Worm (Caenorhabditis elegans) whole organism, late embryonic: ENCODE measurements around the gene T05A7.6.

Experiments
- C08G9.2 ChIP-seq: sonication (generic microtip); optimal IDR thresholded peaks from 2 replicates; lab custom pipeline; 2016; ENCODE audit warnings: mild to moderate bottlenecking, missing genetic modification characterization, moderate library complexity, missing compliant biosample characterization
- C38D4.7 ChIP-seq: fragments of 200-800 bp; sonication (Bioruptor generic); optimal IDR thresholded peaks from 2 replicates; lab custom pipeline; 2018; ENCODE audit warnings: mild to moderate bottlenecking, missing genetic modification characterization, moderate library complexity, missing compliant biosample characterization
- F13H6.1 ChIP-seq: sonication (generic microtip); optimal IDR thresholded peaks from 2 replicates; lab custom pipeline; 2016; ENCODE audit warnings: missing genetic modification characterization, missing compliant biosample characterization
- K02D7.2 ChIP-seq: sonication (generic microtip); optimal IDR thresholded peaks from 2 replicates; lab custom pipeline; 2017; ENCODE audit warnings: mild to moderate bottlenecking, missing genetic modification characterization, missing compliant biosample characterization
- Y22D7AL.16 ChIP-seq: sonication (generic microtip); optimal IDR thresholded peaks from 2 replicates; lab custom pipeline; 2016; ENCODE audit warnings: missing genetic modification characterization, missing compliant biosample characterization
- ama-1 ChIP-seq: fragments of 150-350 bp; optimal IDR thresholded peaks from 2 replicates; lab custom pipeline; 2014
- ceh-19 ChIP-seq: fragments of 200-800 bp; sonication (Bioruptor generic); optimal IDR thresholded peaks from 2 replicates; lab custom pipeline; 2018; ENCODE audit warnings: mild to moderate bottlenecking, missing genetic modification characterization, missing compliant biosample characterization
- ceh-22 ChIP-seq: sonication (generic microtip); optimal IDR thresholded peaks from 2 replicates; lab custom pipeline; 2017; ENCODE audit warnings: missing biosample characterization, missing genetic modification characterization
- ceh-24 ChIP-seq: sonication (generic microtip); optimal IDR thresholded peaks from 2 replicates; lab custom pipeline; 2016; ENCODE audit warnings: mild to moderate bottlenecking, missing genetic modification characterization, missing compliant biosample characterization
- ceh-30 ChIP-seq: fragments of 150-350 bp; optimal IDR thresholded peaks from 2 replicates; lab custom pipeline; 2014; ENCODE audit warnings: missing biosample characterization, missing genetic modification characterization
- ceh-31 ChIP-seq: sonication (generic microtip); optimal IDR thresholded peaks from 2 replicates; lab custom pipeline; 2016; ENCODE audit warnings: missing genetic modification characterization, missing compliant biosample characterization
- ceh-34 ChIP-seq: sonication (generic microtip); optimal IDR thresholded peaks from 2 replicates; lab custom pipeline; 2016; ENCODE audit warnings: mild to moderate bottlenecking, missing genetic modification characterization, missing compliant biosample characterization
- ceh-45 ChIP-seq: fragments of 200-800 bp; sonication (Bioruptor generic); IDR thresholded peaks from 2 replicates; pipeline ENCODE4 v1.3.6; 2022; ENCODE audit warnings: missing genetic modification reagents, missing genetic modification characterization, missing compliant biosample characterization
- ceh-6 ChIP-seq: fragments of 200-800 bp; sonication (Bioruptor generic); optimal IDR thresholded peaks from 2 replicates; lab custom pipeline; 2018; ENCODE audit warnings: mild to moderate bottlenecking, missing genetic modification characterization, missing compliant biosample characterization
- ceh-9 ChIP-seq: sonication (generic microtip); optimal IDR thresholded peaks from 2 replicates; lab custom pipeline; 2016; ENCODE audit warnings: mild to moderate bottlenecking, missing genetic modification characterization, inconsistent platforms, missing compliant biosample characterization
- dve-1 ChIP-seq: sonication (generic microtip); optimal IDR thresholded peaks from 2 replicates; lab custom pipeline; 2017; ENCODE audit warnings: antibody characterized with exemption, mild to moderate bottlenecking, missing genetic modification characterization, missing compliant biosample characterization
- elt-2 ChIP-seq: sonication (generic microtip); optimal IDR thresholded peaks from 2 replicates; lab custom pipeline; 2016; ENCODE audit warnings: missing genetic modification reagents, missing genetic modification characterization, missing compliant biosample characterization
- elt-4 ChIP-seq: sonication (generic microtip); optimal IDR thresholded peaks from 2 replicates; lab custom pipeline; 2016; ENCODE audit warnings: missing genetic modification characterization, missing compliant biosample characterization
- ets-4 ChIP-seq: sonication (generic microtip); optimal IDR thresholded peaks from 2 replicates; lab custom pipeline; 2016; ENCODE audit warnings: missing genetic modification characterization, missing compliant biosample characterization
- eyg-1 ChIP-seq: sonication (generic microtip); optimal IDR thresholded peaks from 2 replicates; lab custom pipeline; 2016; ENCODE audit warnings: missing genotype, missing genetic modification characterization, missing compliant biosample characterization
- fax-1 ChIP-seq: sonication (generic microtip); optimal IDR thresholded peaks from 2 replicates; lab custom pipeline; 2016; ENCODE audit warnings: missing genotype, missing genetic modification characterization, missing compliant biosample characterization
- gmeb-2 ChIP-seq: sonication (generic microtip); optimal IDR thresholded peaks from 2 replicates; lab custom pipeline; 2016; ENCODE audit warnings: missing genetic modification characterization, inconsistent platforms, missing compliant biosample characterization
- hlh-13 ChIP-seq: fragments of 200-800 bp; sonication (Bioruptor generic); optimal IDR thresholded peaks from 2 replicates; lab custom pipeline; 2018; ENCODE audit warnings: mild to moderate bottlenecking, missing genetic modification characterization, missing compliant biosample characterization
- hlh-15 ChIP-seq: sonication (generic microtip); optimal IDR thresholded peaks from 2 replicates; lab custom pipeline; 2016; ENCODE audit warnings: missing genetic modification characterization, missing compliant biosample characterization
- hlh-30 ChIP-seq: sonication (generic microtip); optimal IDR thresholded peaks from 2 replicates; lab custom pipeline; 2017; ENCODE audit warnings: antibody characterized with exemption, missing genetic modification characterization, missing compliant biosample characterization; ENCODE audit not compliant: insufficient read depth
- hlh-8 ChIP-seq: sonication (generic microtip); optimal IDR thresholded peaks from 2 replicates; lab custom pipeline; 2016; ENCODE audit warnings: missing genotype, missing genetic modification characterization, missing compliant biosample characterization
- lim-6 ChIP-seq: sonication (generic microtip); optimal IDR thresholded peaks from 2 replicates; lab custom pipeline; 2016; ENCODE audit warnings: missing genetic modification characterization, missing compliant biosample characterization
- lin-11 ChIP-seq: fragments of 200-800 bp; sonication (Bioruptor generic); optimal IDR thresholded peaks from 2 replicates; lab custom pipeline; 2018; ENCODE audit warnings: mild to moderate bottlenecking, missing genetic modification characterization, missing compliant biosample characterization
- nhr-232 ChIP-seq: sonication (generic microtip); optimal IDR thresholded peaks from 2 replicates; lab custom pipeline; 2016; ENCODE audit warnings: missing genetic modification characterization, missing compliant biosample characterization
- npax-4 ChIP-seq: sonication (generic microtip); optimal IDR thresholded peaks from 2 replicates; lab custom pipeline; 2016; ENCODE audit warnings: missing genetic modification characterization, missing compliant biosample characterization
- pag-3 ChIP-seq: sonication (generic microtip); optimal IDR thresholded peaks from 2 replicates; lab custom pipeline; 2016; ENCODE audit warnings: missing compliant biosample characterization, missing genetic modification characterization, borderline replicate concordance
- pax-1 ChIP-seq: fragments of 150-350 bp; optimal IDR thresholded peaks from 2 replicates; lab custom pipeline; 2014; ENCODE audit warnings: missing biosample characterization, missing genetic modification characterization
- pha-4 ChIP-seq: fragments of 150-350 bp; optimal IDR thresholded peaks from 2 replicates; lab custom pipeline; 2018; ENCODE audit warnings: missing biosample characterization, missing genetic modification reagents, missing genetic modification characterization
- pqm-1 ChIP-seq: sonication (generic microtip); optimal IDR thresholded peaks from 2 replicates; lab custom pipeline; 2016; ENCODE audit warnings: missing genetic modification characterization, missing compliant biosample characterization
- sdc-2 ChIP-seq: sonication (generic microtip); optimal IDR thresholded peaks from 2 replicates; lab custom pipeline; 2016; ENCODE audit warnings: missing genotype, missing genetic modification characterization, missing compliant biosample characterization
- sox-2 ChIP-seq: fragments of 200-800 bp; sonication (Bioruptor generic); IDR thresholded peaks from 2 replicates; pipeline ENCODE4 v1.3.6; 2022; ENCODE audit warnings: missing genetic modification reagents, missing genetic modification characterization, missing compliant biosample characterization
- sox-4 ChIP-seq: sonication (generic microtip); optimal IDR thresholded peaks from 2 replicates; lab custom pipeline; 2017; ENCODE audit warnings: mild to moderate bottlenecking, missing genetic modification characterization, inconsistent platforms, missing compliant biosample characterization
- syd-9 ChIP-seq: sonication (generic microtip); optimal IDR thresholded peaks from 2 replicates; lab custom pipeline; 2016; ENCODE audit warnings: mild to moderate bottlenecking, missing genetic modification characterization, moderate library complexity, missing compliant biosample characterization
- tbx-2 ChIP-seq: sonication (generic microtip); optimal IDR thresholded peaks from 2 replicates; lab custom pipeline; 2016; ENCODE audit warnings: missing genetic modification characterization, missing compliant biosample characterization
- ttx-3 ChIP-seq: sonication (generic microtip); optimal IDR thresholded peaks from 2 replicates; lab custom pipeline; 2016; ENCODE audit warnings: missing genetic modification reagents, missing genetic modification characterization, missing compliant biosample characterization
- ztf-16 ChIP-seq: sonication (generic microtip); optimal IDR thresholded peaks from 2 replicates; lab custom pipeline; 2017; ENCODE audit warnings: missing genetic modification characterization, missing compliant biosample characterization

T05A7.6 gene

DNA sequence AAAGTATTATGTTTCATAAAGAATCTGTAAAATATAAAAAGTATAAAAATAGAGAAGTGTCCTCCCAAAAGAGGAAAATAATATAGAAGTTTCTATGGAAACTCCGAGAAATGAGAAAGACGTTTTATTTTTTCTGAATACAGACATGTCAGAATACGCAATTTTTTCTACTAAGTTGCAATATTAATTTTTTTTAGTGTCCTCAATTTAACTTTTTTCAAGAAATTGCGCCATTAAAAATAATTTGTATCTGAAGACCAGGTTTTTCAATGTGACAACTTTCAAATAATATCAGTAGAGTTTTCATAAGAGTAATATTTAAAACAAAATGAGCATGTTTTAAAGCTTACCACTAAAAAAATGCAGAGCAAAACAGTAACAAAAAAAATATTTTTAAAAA lies 4.0 kb downstream of the T05A7.6 start, which contains the start of gene fut-5:
Gene fut-5 (minus strand): TSS at position 101 of the 400 bp plus-strand sequence.
- TF ChIP-seq npax-4 (tag; lab: Kevin White, UChicago) (no peak), ceh-19 (no peak), elt-2 (no peak), ceh-22 (tag; lab: Kevin White, UChicago) (no peak), F13H6.1 (tag; lab: Kevin White, UChicago) (no peak), hlh-15 (tag; lab: Kevin White, UChicago) (no peak)

DNA sequence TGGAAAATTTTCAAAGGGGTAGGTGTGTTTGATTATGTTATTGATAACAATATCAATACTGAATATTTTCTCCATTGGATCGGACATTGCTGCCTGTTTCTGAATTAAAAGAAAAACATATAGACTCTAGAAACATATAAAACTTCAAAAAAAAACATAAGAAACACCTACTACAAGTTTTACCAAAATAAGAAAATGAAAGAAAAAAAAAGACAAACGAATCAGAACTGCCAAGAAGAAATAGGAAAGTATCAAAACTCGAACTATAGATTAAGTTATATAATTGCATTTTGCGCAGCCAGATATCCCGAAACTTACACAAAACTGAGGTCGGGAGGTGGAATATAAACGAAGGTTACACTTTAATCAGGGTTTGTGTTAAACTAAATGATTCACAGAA lies 6.2 kb downstream of the T05A7.6 start, which contains the start of gene T05A7.11:
Gene T05A7.11 (minus strand): TSS at position 101 of the 400 bp plus-strand sequence.
- TF ChIP-seq lin-11 (tag; lab: Kevin White, UChicago): no peak
- TF ChIP-seq sox-4 (tag; lab: Kevin White, UChicago): no peak
- no peak for TF ChIP-seq ceh-9 (tag; lab: Kevin White, UChicago)
- TF ChIP-seq lim-6 (tag; lab: Kevin White, UChicago): no peak
- TF ChIP-seq Y22D7AL.16: no peak
- no peak for TF ChIP-seq ceh-45 (GFP tag; lab: Robert Waterston, UW)
- no peak for TF ChIP-seq F13H6.1 (tag; lab: Kevin White, UChicago)
- no peak for TF ChIP-seq C08G9.2 (tag; lab: Kevin White, UChicago)

DNA sequence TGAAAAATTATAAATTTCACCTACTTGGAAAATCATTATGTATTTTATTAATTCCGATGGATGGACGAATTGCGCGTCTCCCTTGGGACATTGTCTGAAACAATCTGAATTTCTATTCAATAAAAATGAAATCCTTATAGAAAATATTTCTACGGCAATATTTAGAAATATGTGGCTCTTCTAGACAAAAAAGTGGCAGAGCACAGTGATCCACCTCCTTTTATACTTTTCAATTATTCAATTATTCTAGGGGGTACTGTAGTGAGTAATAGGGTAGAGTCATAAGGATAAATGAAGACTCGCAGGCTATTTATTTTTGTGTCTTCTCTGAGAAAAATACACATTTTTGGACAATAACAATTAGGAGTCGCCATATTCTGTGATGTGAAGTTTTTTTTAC lies 8.4 kb downstream of the T05A7.6 start, which contains the start of gene T05A7.12:
Gene T05A7.12 (minus strand): TSS at position 101 of the 400 bp plus-strand sequence.
- TF ChIP-seq gmeb-2 (tag; lab: Kevin White, UChicago): no peak
- no peak for TF ChIP-seq hlh-13 (GFP tag; lab: Kevin White, UChicago)
- no peak for TF ChIP-seq ztf-16 (tag; lab: Kevin White, UChicago)
- TF ChIP-seq sdc-2 (tag; lab: Kevin White, UChicago): no peak
- no peak for TF ChIP-seq ceh-9 (tag; lab: Kevin White, UChicago)
- no peak for TF ChIP-seq ama-1
- TF ChIP-seq pha-4 (tag; lab: Kevin White, UChicago): no peak
- TF ChIP-seq ceh-30 (tag; lab: Kevin White, UChicago): no peak
- no peak for TF ChIP-seq pqm-1 (tag; lab: Kevin White, UChicago)
- no peak for TF ChIP-seq fax-1
- no peak for TF ChIP-seq tbx-2
- TF ChIP-seq hlh-30 (tag; lab: Kevin White, UChicago): no peak
- TF ChIP-seq syd-9 (tag; lab: Kevin White, UChicago): no peak
- TF ChIP-seq ets-4: no peak
- TF ChIP-seq ttx-3: no peak
- no peak for TF ChIP-seq lim-6 (tag; lab: Kevin White, UChicago)

DNA sequence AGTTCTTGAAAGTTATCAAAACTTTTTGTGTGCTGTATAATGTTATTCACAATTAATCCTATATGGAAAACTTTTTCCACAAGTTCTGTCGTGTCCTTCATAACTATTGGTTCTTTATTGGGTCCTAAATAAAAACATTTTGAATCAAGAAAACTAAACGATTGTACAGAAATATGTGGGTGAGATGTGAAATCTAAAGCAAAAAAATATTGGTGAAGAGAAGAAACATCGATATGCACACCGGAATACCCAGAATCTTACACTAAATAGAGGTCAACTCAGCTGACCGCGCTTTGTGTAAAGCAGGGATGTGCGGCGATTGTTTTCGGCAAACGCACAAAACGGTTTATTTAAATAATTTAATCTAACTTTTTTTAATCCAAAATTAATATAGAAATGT lies 10.3 kb downstream of the T05A7.6 start, which contains the start of gene T05A7.13:
Gene T05A7.13 (minus strand): TSS at position 101 of the 400 bp plus-strand sequence.
- TF ChIP-seq nhr-232 (tag; lab: Kevin White, UChicago) (no peak), pax-1 (tag; lab: Kevin White, UChicago) (no peak), npax-4 (tag; lab: Kevin White, UChicago) (no peak), ttx-3 (no peak), elt-2 (no peak), eyg-1 (tag; lab: Kevin White, UChicago) (no peak), fax-1 (no peak), ceh-24 (tag; lab: Kevin White, UChicago) (no peak)
- TF ChIP-seq, all 69 proteins: peak for 0

DNA sequence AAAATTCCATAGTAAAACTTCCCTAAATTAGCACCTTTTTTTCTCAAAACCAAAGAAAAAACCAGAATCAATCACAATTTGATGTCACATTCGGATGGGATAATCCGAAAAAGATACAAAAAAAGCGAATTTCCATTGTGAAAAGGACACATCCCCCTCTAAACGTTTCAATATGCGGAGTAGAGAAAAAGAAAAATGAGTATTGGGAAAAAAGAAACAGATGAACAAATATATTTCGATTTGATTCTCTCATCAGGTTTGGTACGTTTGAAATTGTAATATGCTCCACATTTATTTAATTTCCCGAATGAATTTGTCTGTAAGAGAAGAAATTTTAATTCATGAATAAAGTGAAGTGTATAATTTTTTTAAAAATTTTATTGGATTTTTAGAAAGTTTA lies 13.3 kb downstream of the T05A7.6 start:
- TF ChIP-seq ceh-31 (no peak), dve-1 (tag; lab: Kevin White, UChicago) (no peak), npax-4 (tag; lab: Kevin White, UChicago) (no peak), C08G9.2 (tag; lab: Kevin White, UChicago) (no peak), sox-2 (no peak), ceh-6 (GFP tag; lab: Kevin White, UChicago) (no peak), ceh-34 (no peak), ttx-3 (no peak), K02D7.2 (tag; lab: Kevin White, UChicago) (no peak), pax-1 (tag; lab: Kevin White, UChicago) (no peak), ceh-45 (GFP tag; lab: Robert Waterston, UW) (no peak), C38D4.7 (GFP tag; lab: Kevin White, UChicago) (no peak), fax-1 (no peak), hlh-8 (no peak), elt-4 (no peak), lim-6 (tag; lab: Kevin White, UChicago) (no peak), gmeb-2 (tag; lab: Kevin White, UChicago) (no peak), ztf-16 (tag; lab: Kevin White, UChicago) (no peak), pqm-1 (tag; lab: Kevin White, UChicago) (no peak), pag-3 (tag; lab: Kevin White, UChicago) (no peak)
